Fruit fly (Drosophila melanogaster) whole organism, embryonic: Measurements from ENCODE around the gene CG32066.

Experiments
- CG11247 ChIP-seq: fragments of 200-800 bp; sonication (Bioruptor generic); IDR thresholded peaks from 2 replicates; pipeline ENCODE4 v1.3.6; 2022; ENCODE audit warnings: missing biosample characterization, missing genetic modification characterization
- CG14014 ChIP-seq: fragments of 200-800 bp; sonication (Bioruptor generic); IDR thresholded peaks from 2 replicates; pipeline ENCODE4 v1.3.6; 2022; ENCODE audit warnings: missing biosample characterization, missing genetic modification characterization
- CG15514 ChIP-seq: fragments of 200-800 bp; sonication (Bioruptor generic); optimal IDR thresholded peaks from 3 replicates; lab custom pipeline; 2017; ENCODE audit warnings: missing biosample characterization, missing genetic modification characterization, mild to moderate bottlenecking, moderate library complexity, missing genetic modification reagents
- CG16779 ChIP-seq: fragments of 200-800 bp; sonication (Bioruptor generic); IDR thresholded peaks from 2 replicates; pipeline ENCODE4 v1.3.6; 2022; ENCODE audit warnings: missing biosample characterization, missing genetic modification characterization
- CG17385 ChIP-seq: fragments of 200-800 bp; sonication (Bioruptor generic); optimal IDR thresholded peaks from 3 replicates; lab custom pipeline; 2018; ENCODE audit warnings: missing biosample characterization, mild to moderate bottlenecking, missing genetic modification characterization
- CG17829 ChIP-seq: fragments of 200-800 bp; optimal IDR thresholded peaks from 2 replicates; lab custom pipeline; 2019; ENCODE audit warnings: missing biosample characterization, mild to moderate bottlenecking, missing genetic modification characterization, moderate library complexity
- CG18011 ChIP-seq: fragments of 200-800 bp; sonication (Bioruptor generic); optimal IDR thresholded peaks from 2 replicates; lab custom pipeline; 2017; ENCODE audit warnings: missing biosample characterization, missing genetic modification characterization, mild to moderate bottlenecking, moderate library complexity, missing genotype
- CG3163 ChIP-seq: fragments of 200-800 bp; sonication (Bioruptor generic); optimal IDR thresholded peaks from 3 replicates; lab custom pipeline; 2016; ENCODE audit warnings: missing biosample characterization, missing genetic modification characterization
- CG33557 ChIP-seq: fragments of 200-800 bp; sonication (Bioruptor generic); optimal IDR thresholded peaks from 2 replicates; lab custom pipeline; 2019; ENCODE audit warnings: missing biosample characterization, mild to moderate bottlenecking, missing genetic modification characterization, moderate library complexity
- CG42726 ChIP-seq: fragments of 200-800 bp; sonication (Bioruptor generic); IDR thresholded peaks from 2 replicates; pipeline ENCODE4 v1.3.6; 2022; ENCODE audit warnings: missing biosample characterization, missing genetic modification characterization; ENCODE audit not compliant: partially characterized antibody
- CG4360 ChIP-seq: fragments of 200-800 bp; sonication (Bioruptor generic); IDR thresholded peaks from 2 replicates; pipeline ENCODE4 v1.3.6; 2022; ENCODE audit warnings: missing biosample characterization, missing genetic modification characterization
- CG8281 ChIP-seq: fragments of 200-800 bp; sonication (Bioruptor generic); optimal IDR thresholded peaks from 2 replicates; lab custom pipeline; 2018; ENCODE audit warnings: missing biosample characterization, mild to moderate bottlenecking, missing genetic modification characterization, moderate library complexity
- CG8478 ChIP-seq: fragments of >200 bp; optimal IDR thresholded peaks from 2 replicates; lab custom pipeline; 2018
- Dbx ChIP-seq: fragments of 200-800 bp; sonication (Bioruptor generic); IDR thresholded peaks from 3 replicates; pipeline ENCODE4 v1.3.6; 2022; ENCODE audit warnings: missing biosample characterization, missing genetic modification characterization
- Dll ChIP-seq: fragments of 200-800 bp; sonication (Bioruptor generic); IDR thresholded peaks from 4 replicates; pipeline ENCODE4 v1.3.6; 2022; ENCODE audit warnings: missing biosample characterization, missing genetic modification characterization; ENCODE audit not compliant: partially characterized antibody
- Six4 ChIP-seq: fragments of 200-800 bp; sonication (Bioruptor generic); optimal IDR thresholded peaks from 2 replicates; lab custom pipeline; 2016; ENCODE audit warnings: missing biosample characterization, missing genetic modification characterization
- Sry-δ ChIP-seq: fragments of 200-800 bp; sonication (Bioruptor generic); optimal IDR thresholded peaks from 2 replicates; lab custom pipeline; 2016; ENCODE audit warnings: missing biosample characterization, missing genetic modification characterization
- abd-A ChIP-seq: fragments of 200-800 bp; sonication (Bioruptor generic); optimal IDR thresholded peaks from 3 replicates; lab custom pipeline; 2019; ENCODE audit warnings: missing biosample characterization, mild to moderate bottlenecking, missing genetic modification characterization, moderate library complexity
- bbx ChIP-seq: fragments of 200-800 bp; sonication (Bioruptor generic); IDR thresholded peaks from 2 replicates; pipeline ENCODE4 v1.3.6; 2022; ENCODE audit warnings: missing biosample characterization, missing genetic modification characterization; ENCODE audit not compliant: partially characterized antibody
- cg ChIP-seq: fragments of 200-800 bp; sonication (Bioruptor generic); optimal IDR thresholded peaks from 3 replicates; lab custom pipeline; 2019; ENCODE audit warnings: missing biosample characterization, mild to moderate bottlenecking, missing genetic modification characterization, moderate library complexity
- chinmo ChIP-seq: fragments of 200-800 bp; sonication (Bioruptor generic); IDR thresholded peaks from 4 replicates; pipeline ENCODE4 v1.3.6; 2022; ENCODE audit warnings: missing biosample characterization, missing genetic modification characterization; ENCODE audit not compliant: partially characterized antibody
- chm ChIP-seq: fragments of 200-800 bp; sonication (Bioruptor generic); IDR thresholded peaks from 2 replicates; pipeline ENCODE4 v1.3.6; 2022; ENCODE audit warnings: missing biosample characterization, missing genetic modification characterization
- ci ChIP-seq: fragments of 200-800 bp; sonication (Bioruptor generic); IDR thresholded peaks from 3 replicates; pipeline ENCODE4 v1.3.6; 2022; ENCODE audit warnings: missing biosample characterization, missing genetic modification characterization
- crol ChIP-seq: fragments of 200-800 bp; sonication (Bioruptor generic); IDR thresholded peaks from 2 replicates; pipeline ENCODE4 v1.3.6; 2022; ENCODE audit warnings: missing biosample characterization, missing genetic modification characterization
- dati ChIP-seq: fragments of 200-800 bp; sonication (Bioruptor generic); IDR thresholded peaks from 2 replicates; pipeline ENCODE4 v1.3.6; 2022; ENCODE audit warnings: missing biosample characterization, missing genetic modification characterization
- disco-r ChIP-seq: fragments of 200-800 bp; sonication (Bioruptor generic); optimal IDR thresholded peaks from 2 replicates; lab custom pipeline; 2016; ENCODE audit warnings: missing biosample characterization, missing genetic modification characterization
- dysf ChIP-seq: fragments of 200-800 bp; sonication (Bioruptor generic); IDR thresholded peaks from 3 replicates; pipeline ENCODE4 v1.3.6; 2022; ENCODE audit warnings: missing biosample characterization, missing genetic modification characterization
- ems ChIP-seq: fragments of 200-800 bp; sonication (Bioruptor generic); optimal IDR thresholded peaks from 3 replicates; lab custom pipeline; 2016; ENCODE audit warnings: missing biosample characterization, missing genetic modification characterization
- fru ChIP-seq: fragments of >200 bp; optimal IDR thresholded peaks from 2 replicates; lab custom pipeline; 2017
- gcm2 ChIP-seq: fragments of 200-800 bp; sonication (Bioruptor generic); optimal IDR thresholded peaks from 2 replicates; lab custom pipeline; 2016; ENCODE audit warnings: missing biosample characterization, missing genetic modification characterization
- gro ChIP-seq: fragments of 200-800 bp; sonication (Bioruptor generic); optimal IDR thresholded peaks from 2 replicates; lab custom pipeline; 2016; ENCODE audit warnings: missing biosample characterization, missing genetic modification characterization
- ham ChIP-seq: fragments of 200-800 bp; sonication (Bioruptor generic); IDR thresholded peaks from 2 replicates; pipeline ENCODE4 v1.3.6; 2022; ENCODE audit warnings: missing biosample characterization, missing genetic modification characterization
- lov ChIP-seq, 2 experiments: fragments of 200-800 bp in 1 of 2; fragments of >200 bp in 1 of 2; sonication (Bioruptor generic) in 1 of 2; IDR thresholded peaks in 1 of 2; optimal IDR thresholded peaks in 1 of 2; 2 replicates in 1 of 2; 3 replicates in 1 of 2; pipeline versions ENCODE4 v1.3.6 to Lab custom; 2017 to 2022; ENCODE audit warnings: missing biosample characterization in 1 of 2, missing genetic modification characterization in 1 of 2
- maf-S ChIP-seq: fragments of 200-800 bp; sonication (Bioruptor generic); optimal IDR thresholded peaks from 2 replicates; lab custom pipeline; 2016; ENCODE audit warnings: missing biosample characterization, missing genetic modification characterization
- nerfin-2 ChIP-seq: fragments of 200-800 bp; sonication (Bioruptor generic); IDR thresholded peaks from 2 replicates; pipeline ENCODE4 v1.3.6; 2022; ENCODE audit warnings: missing biosample characterization, missing genetic modification characterization; ENCODE audit not compliant: partially characterized antibody
- salm ChIP-seq: fragments of 200-800 bp; sonication (Bioruptor generic); optimal IDR thresholded peaks from 2 replicates; lab custom pipeline; 2018; ENCODE audit warnings: missing biosample characterization, mild to moderate bottlenecking, missing genetic modification characterization
- sens ChIP-seq: fragments of 200-800 bp; sonication (Bioruptor generic); peaks from one replicate; lab custom pipeline; 2016; ENCODE audit warnings: missing biosample characterization, missing genetic modification characterization
- tin ChIP-seq: fragments of 200-800 bp; sonication (Bioruptor generic); optimal IDR thresholded peaks from 3 replicates; lab custom pipeline; 2016; ENCODE audit warnings: missing biosample characterization, missing genetic modification characterization
- tx ChIP-seq: fragments of 200-800 bp; sonication (Bioruptor generic); optimal IDR thresholded peaks from 2 replicates; lab custom pipeline; 2016; ENCODE audit warnings: missing biosample characterization, missing genetic modification characterization
- vfl ChIP-seq: fragments of 200-800 bp; sonication (Bioruptor generic); optimal IDR thresholded peaks from 2 replicates; lab custom pipeline; 2016; ENCODE audit warnings: missing biosample characterization, missing genetic modification characterization
- vvl ChIP-seq: fragments of 200-800 bp; sonication (Bioruptor generic); IDR thresholded peaks from 2 replicates; pipeline ENCODE4 v1.3.6; 2022; ENCODE audit warnings: missing biosample characterization, missing genetic modification characterization
- z ChIP-seq: fragments of 200-800 bp; sonication (Bioruptor generic); IDR thresholded peaks from 3 replicates; pipeline ENCODE4 v1.3.6; 2022; ENCODE audit warnings: missing biosample characterization, missing genetic modification characterization

Gene CG32066

DNA sequence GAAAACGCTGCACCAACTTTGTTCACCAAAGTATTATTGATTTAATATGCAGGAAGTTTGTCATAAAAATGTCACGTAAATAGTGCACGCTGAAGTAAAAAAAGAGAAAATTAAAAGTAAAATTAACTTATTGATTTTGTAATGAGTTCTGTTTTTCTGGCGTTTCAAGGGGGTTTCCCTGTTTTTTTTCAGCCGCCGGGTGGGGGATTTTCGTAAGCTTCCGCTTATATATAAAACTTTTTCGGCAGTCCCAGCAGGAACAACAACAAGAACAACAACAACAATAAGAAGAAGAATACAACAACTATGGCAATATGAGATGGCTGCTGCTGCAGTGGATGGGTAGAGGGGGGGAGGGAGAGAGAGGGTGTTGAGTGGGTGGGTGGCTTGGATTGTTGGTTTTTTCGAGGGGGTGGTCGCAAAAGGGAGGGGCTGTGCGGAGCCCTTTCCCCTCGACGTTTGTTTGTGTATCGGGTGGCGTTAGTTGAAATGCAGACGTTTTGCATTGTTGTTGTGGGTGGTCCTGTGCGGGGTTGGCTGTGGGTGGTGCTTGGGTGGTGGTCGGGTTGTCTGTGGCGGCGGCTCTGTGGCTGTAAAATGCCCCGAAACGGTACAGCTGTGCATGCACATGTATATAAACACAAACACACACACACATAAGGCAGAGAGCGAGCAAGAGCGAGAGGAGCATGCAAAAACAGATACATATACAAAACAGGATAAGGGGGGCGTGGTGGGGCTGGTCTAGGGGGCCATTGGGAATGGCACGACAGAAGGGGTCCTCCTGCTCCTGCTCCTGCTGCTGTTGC lies 9.0 kb upstream of the CG32066 start (continued):
- TF ChIP-seq cg (GFP tag; lab: Kevin White, UChicago) (peak; percentile 18), CG3163 (GFP tag; lab: Kevin White, UChicago) (no peak), abd-A (tag; lab: Kevin White, UChicago) (peak; percentile 2), CG17385 (GFP tag; lab: Kevin White, UChicago) (peak; percentile 42), CG4360 (GFP tag; lab: Robert Waterston, UW) (peak; percentile 74), CG14014 (GFP tag; lab: Robert Waterston, UW) (no peak), lov (optimal IDR thresholded peaks at IDR 0.05; lab: Kevin White, UChicago) (no peak), lov (GFP tag; IDR thresholded peaks at IDR 0.05; lab: Robert Waterston, UW) (no peak), CG15514 (GFP tag; lab: Kevin White, UChicago) (no peak), maf-S (GFP tag; lab: Kevin White, UChicago) (no peak), CG8478 (lab: Kevin White, UChicago) (no peak), gcm2 (GFP tag; lab: Kevin White, UChicago) (no peak), tx (GFP tag; lab: Kevin White, UChicago) (no peak), gro (GFP tag; lab: Kevin White, UChicago) (no peak), CG11247 (no peak), Sry-δ (GFP tag; lab: Kevin White, UChicago) (no peak), Six4 (GFP tag; lab: Kevin White, UChicago) (no peak), sens (GFP tag; lab: Kevin White, UChicago) (peak; percentile 44), ci (GFP tag; lab: Robert Waterston, UW) (peak; percentile 48; the same call in 1 of the 3 replicates), ham (no peak), vvl (GFP tag; lab: Robert Waterston, UW) (no peak), Dll (GFP tag; lab: Robert Waterston, UW) (no peak), CG16779 (GFP tag; lab: Robert Waterston, UW) (no peak), CG8281 (no peak), fru (lab: Kevin White, UChicago) (no peak), dati (GFP tag; lab: Robert Waterston, UW) (no peak), Dbx (0 out of 3 replicates have a peak, but pooled peaks have one; percentile 21), dysf (GFP tag; lab: Robert Waterston, UW) (no peak), nerfin-2 (GFP tag; lab: Robert Waterston, UW) (0 out of 2 replicates have a peak, but pooled peaks have one; percentile 10), CG18011 (no peak), disco-r (GFP tag; lab: Kevin White, UChicago) (no peak), tin (no peak), vfl (no peak), salm (no peak), z (GFP tag; lab: Robert Waterston, UW) (no peak)

DNA sequence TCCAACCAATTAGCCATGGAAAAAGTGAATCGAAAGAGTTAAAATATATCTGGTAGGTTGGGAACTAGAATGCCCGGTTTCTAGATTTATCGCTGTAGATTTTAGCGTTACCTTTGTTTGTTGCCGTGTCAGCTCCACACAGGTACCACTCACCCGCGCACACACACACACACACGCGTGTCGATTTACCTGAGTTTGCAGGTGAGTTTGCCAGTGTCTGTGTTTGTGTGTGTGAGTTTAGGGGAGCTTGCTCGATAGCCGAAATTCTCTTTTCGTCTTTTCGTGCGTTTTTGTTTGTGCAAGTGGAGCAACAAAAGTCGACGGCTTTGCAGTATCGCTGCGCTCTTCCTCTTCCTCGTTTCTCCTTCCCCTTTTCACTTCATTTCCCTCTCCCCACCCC lies 6.5 kb upstream of the CG32066 start:
- 0 out of 2 replicates have a peak, but pooled peaks have one; percentile 12 for TF ChIP-seq CG42726 (GFP tag; lab: Robert Waterston, UW)
- peak; percentile 31; the same call in 1 of the 2 replicates for TF ChIP-seq bbx (GFP tag; lab: Robert Waterston, UW)
- TF ChIP-seq CG33557, result no peak
- peak; percentile 45 for TF ChIP-seq CG17385 (GFP tag; lab: Kevin White, UChicago)
- TF ChIP-seq cg (GFP tag; lab: Kevin White, UChicago), result peak; percentile 77
- TF ChIP-seq chinmo (GFP tag; lab: Robert Waterston, UW), result peak; percentile 86; the same call in 3 of the 4 replicates
- peak; percentile 39; the same call in 1 of the 2 replicates for TF ChIP-seq chm
- TF ChIP-seq crol (GFP tag; lab: Robert Waterston, UW), result peak; percentile 67; the same call in 1 of the 2 replicates
- no peak for TF ChIP-seq CG17829
- TF ChIP-seq CG4360 (GFP tag; lab: Robert Waterston, UW), result peak; percentile 35; the same call in 1 of the 2 replicates
- TF ChIP-seq ems (GFP tag; lab: Kevin White, UChicago), result no peak
- TF ChIP-seq, all 482 proteins: peak for 8
